Worm (Caenorhabditis elegans): ENCODE data around the gene lido-2.

Gene lido-2

DNA sequence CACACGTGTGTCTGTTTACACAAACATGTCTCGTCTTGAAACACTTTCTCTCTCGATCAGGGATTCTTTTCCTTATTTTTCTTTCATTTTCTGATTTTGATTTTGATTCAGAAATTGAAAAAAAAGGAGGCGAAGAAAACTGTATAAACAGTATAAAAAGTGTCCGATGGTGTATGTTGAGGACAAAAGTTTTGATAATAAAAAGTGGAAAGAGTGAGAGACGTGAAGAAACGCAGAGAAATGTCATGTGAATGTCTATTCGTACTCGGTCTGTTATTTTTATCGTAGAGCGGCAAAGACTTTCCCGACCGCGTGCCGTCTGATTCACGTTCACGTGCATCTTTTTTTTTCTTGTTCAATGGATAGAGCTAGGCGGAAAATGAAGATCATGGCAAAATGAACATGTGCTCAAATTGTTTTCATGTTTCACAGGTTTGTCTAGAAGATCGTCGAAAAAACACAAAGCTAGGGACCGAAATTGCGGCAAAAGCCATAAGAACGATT is 36.8 kb downstream of the lido-2 start (continued):
- TF ChIP-seq pbrm-1 (GFP tag; IDR thresholded peaks at IDR 0.05) (peak; percentile 31; the same call in 1 of the 2 replicates), fkh-3 (tag; optimal IDR thresholded peaks at IDR 0.05) (no peak), tlf-1 (GFP tag; optimal IDR thresholded peaks at IDR 0.05) (peak; percentile 67), attf-5 (GFP tag; optimal IDR thresholded peaks at IDR 0.05) (peak; percentile 23), ceh-58 (GFP tag; IDR thresholded peaks at IDR 0.05) (no peak), tbp1 (GFP tag; optimal IDR thresholded peaks at IDR 0.05) (peak; percentile 59), bed-2 (GFP tag; IDR thresholded peaks at IDR 0.05) (no peak), lin-40 (tag; optimal IDR thresholded peaks at IDR 0.05) (peak; percentile 83), athp-1 (tag; optimal IDR thresholded peaks at IDR 0.05) (no peak), lin-26 (GFP tag; IDR thresholded peaks at IDR 0.05) (0 out of 2 replicates have a peak, but pooled peaks have one; percentile 43), lag-1 (GFP tag; IDR thresholded peaks at IDR 0.05) (no peak), Y56A3A.18 (GFP tag; IDR thresholded peaks at IDR 0.05) (no peak), lir-1 (GFP tag; conservative IDR thresholded peaks at IDR 0.05) (0 out of 2 replicates have a peak, but pooled peaks have one; percentile 49), snpc-3.4 (tag; optimal IDR thresholded peaks at IDR 0.05) (no peak), unc-130 (GFP tag; optimal IDR thresholded peaks at IDR 0.05) (no peak), F22D6.2 (tag; optimal IDR thresholded peaks at IDR 0.05) (peak; percentile 57), hmg-1.2 (GFP tag; IDR thresholded peaks at IDR 0.05) (peak; percentile 68), somi-1 (GFP tag; optimal IDR thresholded peaks at IDR 0.05) (peak; percentile 89), F57C9.4 (tag; optimal IDR thresholded peaks at IDR 0.05) (no peak), Y53G8AR.9 (GFP tag; conservative IDR thresholded peaks at IDR 0.05) (0 out of 2 replicates have a peak, but pooled peaks have one; percentile 52), ztf-26 (tag; optimal IDR thresholded peaks at IDR 0.05) (peak; percentile 92), hlh-12 (tag; optimal IDR thresholded peaks at IDR 0.05) (no peak), zfh-2 (GFP tag; conservative IDR thresholded peaks at IDR 0.05) (peak; percentile 51; the same call in 1 of the 2 replicates), Y53F4B.3 (GFP tag; IDR thresholded peaks at IDR 0.05) (no peak), nfya-2 (GFP tag; IDR thresholded peaks at IDR 0.05) (no peak), madf-3 (GFP tag; IDR thresholded peaks at IDR 0.05) (no peak), mcd-1 (GFP tag; IDR thresholded peaks at IDR 0.05) (no peak), B0261.1 (tag; optimal IDR thresholded peaks at IDR 0.05) (no peak), ceh-100 (GFP tag; IDR thresholded peaks at IDR 0.05) (no peak), madf-6 (GFP tag; IDR thresholded peaks at IDR 0.05) (no peak), egrh-3 (GFP tag; IDR thresholded peaks at IDR 0.05) (no peak), B0019.2 (GFP tag; conservative IDR thresholded peaks at IDR 0.05) (no peak), C17E4.6 (GFP tag; IDR thresholded peaks at IDR 0.05) (no peak), tbx-9 (tag; optimal IDR thresholded peaks at IDR 0.05; ENCODE audit: borderline replicate concordance) (no peak), efl-1 (GFP tag; optimal IDR thresholded peaks at IDR 0.05) (no peak), dox-1 (GFP tag; IDR thresholded peaks at IDR 0.05) (peak; percentile 64), hsf-1 (GFP tag; IDR thresholded peaks at IDR 0.05) (no peak), madf-8 (GFP tag; conservative IDR thresholded peaks at IDR 0.05) (no peak), hrde-1 (tag; optimal IDR thresholded peaks at IDR 0.05; ENCODE audit: borderline replicate concordance) (no peak), repo-1 (tag; optimal IDR thresholded peaks at IDR 0.05) (no peak), F23B12.7 (tag; optimal IDR thresholded peaks at IDR 0.05; ENCODE audit: insufficient read depth) (peak; percentile 40), ceh-27 (GFP tag; optimal IDR thresholded peaks at IDR 0.05) (no peak), him-1 (tag; optimal IDR thresholded peaks at IDR 0.05) (no peak), zim-3 (tag; optimal IDR thresholded peaks at IDR 0.05) (no peak), F55B11.4 (tag; optimal IDR thresholded peaks at IDR 0.05; ENCODE audit: borderline replicate concordance, insufficient read depth) (no peak), cebp-1 (GFP tag; IDR thresholded peaks at IDR 0.05) (no peak), cebp-1 (tag; optimal IDR thresholded peaks at IDR 0.05) (peak; percentile 71), mes-4 (tag; optimal IDR thresholded peaks at IDR 0.05) (no peak), egl-44 (GFP tag; IDR thresholded peaks at IDR 0.05) (no peak)

Measured in whole organism, young adult.